Worm (Caenorhabditis elegans) whole organism, late embryonic: ENCODE results near the gene nstp-3.

Experiments
- ceh-45 ChIP-seq: fragments of 200-800 bp; sonication (Bioruptor generic); IDR thresholded peaks from 2 replicates; pipeline ENCODE4 v1.3.6; 2022; ENCODE audit warnings: missing genetic modification reagents, missing genetic modification characterization, missing compliant biosample characterization
- elt-4 ChIP-seq: sonication (generic microtip); optimal IDR thresholded peaks from 2 replicates; lab custom pipeline; 2016; ENCODE audit warnings: missing genetic modification characterization, missing compliant biosample characterization
- fkh-10 ChIP-seq: fragments of 150-350 bp; optimal IDR thresholded peaks from 2 replicates; lab custom pipeline; 2014; ENCODE audit warnings: missing biosample characterization, missing genetic modification reagents, missing genetic modification characterization
- nhr-11 ChIP-seq: fragments of 150-350 bp; optimal IDR thresholded peaks from 2 replicates; lab custom pipeline; 2014; ENCODE audit warnings: missing biosample characterization, missing genetic modification characterization
- pha-4 ChIP-seq: fragments of 150-350 bp; optimal IDR thresholded peaks from 2 replicates; lab custom pipeline; 2018; ENCODE audit warnings: missing biosample characterization, missing genetic modification reagents, missing genetic modification characterization
- ref-2 ChIP-seq: sonication (generic microtip); optimal IDR thresholded peaks from 2 replicates; lab custom pipeline; 2016; ENCODE audit warnings: missing genetic modification characterization, missing compliant biosample characterization
- rnt-1 ChIP-seq: sonication (generic microtip); optimal IDR thresholded peaks from 2 replicates; lab custom pipeline; 2016; ENCODE audit warnings: missing genetic modification characterization, missing compliant biosample characterization
- tbx-2 ChIP-seq: sonication (generic microtip); optimal IDR thresholded peaks from 2 replicates; lab custom pipeline; 2016; ENCODE audit warnings: missing genetic modification characterization, missing compliant biosample characterization
- unc-86 ChIP-seq: sonication (generic microtip); optimal IDR thresholded peaks from 2 replicates; lab custom pipeline; 2016; ENCODE audit warnings: missing genetic modification characterization, missing compliant biosample characterization

- no peak for TF ChIP-seq ref-2 (tag; lab: Kevin White, UChicago)
- TF ChIP-seq tbx-2 (tag; lab: Kevin White, UChicago): no peak
- TF ChIP-seq pha-4 (tag; lab: Kevin White, UChicago): no peak
- TF ChIP-seq fkh-10 (GFP tag; lab: Kevin White, UChicago): no peak
- TF ChIP-seq rnt-1 (tag; lab: Kevin White, UChicago): no peak
- TF ChIP-seq unc-86: no peak
- no peak for TF ChIP-seq ceh-45 (GFP tag; lab: Robert Waterston, UW)
- TF ChIP-seq elt-4: no peak
- no peak for TF ChIP-seq nhr-11 (tag; lab: Kevin White, UChicago)
Observed at ce11 chrV:5763787-5764186, 34.2 kb downstream of the nstp-3 start, which contains the start of gene pgph-3.
